Worm (Caenorhabditis elegans): ENCODE data around the gene C04E7.5.

C04E7.5 gene

DNA sequence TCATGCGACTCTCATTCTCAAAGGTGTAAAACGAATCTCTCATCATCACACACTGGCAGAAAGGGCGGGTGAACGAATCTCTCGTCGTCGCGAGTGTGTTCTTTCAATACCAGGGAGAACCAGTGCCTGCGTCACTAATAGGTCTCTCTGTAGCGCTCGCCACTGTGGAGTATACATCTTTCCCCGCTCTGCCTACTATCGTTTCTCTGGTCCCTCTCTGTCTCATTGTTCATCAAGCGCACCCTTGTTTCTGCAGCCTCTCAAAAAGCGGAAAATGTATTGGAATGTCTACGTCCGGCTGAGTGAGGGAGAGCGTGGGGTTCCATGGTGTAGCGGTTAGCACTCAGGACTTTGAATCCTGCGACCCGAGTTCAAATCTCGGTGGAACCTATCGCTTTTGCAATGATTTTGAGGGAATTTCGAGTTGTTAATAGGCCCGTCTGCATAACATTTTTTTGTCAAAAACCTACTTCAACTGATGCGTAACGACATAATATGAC is 49.5 kb downstream of the C04E7.5 start (continued):
- 0 out of 2 replicates have a peak, but pooled peaks have one; percentile 67 for TF ChIP-seq Y53G8AR.9 (GFP tag; conservative IDR thresholded peaks at IDR 0.05)
- TF ChIP-seq F57C9.4 (tag; optimal IDR thresholded peaks at IDR 0.05) = no peak
- no peak for TF ChIP-seq ets-4 (GFP tag; optimal IDR thresholded peaks at IDR 0.05)
- TF ChIP-seq mcd-1 (GFP tag; IDR thresholded peaks at IDR 0.05) = peak; percentile 83
- 0 out of 2 replicates have a peak, but pooled peaks have one; percentile 11 for TF ChIP-seq C17E4.6 (GFP tag; IDR thresholded peaks at IDR 0.05)
- no peak for TF ChIP-seq hlh-12 (tag; optimal IDR thresholded peaks at IDR 0.05)
- TF ChIP-seq F57A8.1 (GFP tag; optimal IDR thresholded peaks at IDR 0.05) = no peak
- no peak for TF ChIP-seq dpff-1 (tag; optimal IDR thresholded peaks at IDR 0.05)
- TF ChIP-seq F37B4.10 (GFP tag; IDR thresholded peaks at IDR 0.05) = 0 out of 2 replicates have a peak, but pooled peaks have one; percentile 5
- no peak for TF ChIP-seq mel-28 (tag; optimal IDR thresholded peaks at IDR 0.05; ENCODE audit: borderline replicate concordance)
- TF ChIP-seq lsy-27 (tag; optimal IDR thresholded peaks at IDR 0.05; ENCODE audit: borderline replicate concordance, insufficient read depth) = no peak
- TF ChIP-seq hmg-1.2 (GFP tag; IDR thresholded peaks at IDR 0.05) = peak; percentile 89
- peak; percentile 96 for TF ChIP-seq B0336.3 (GFP tag; IDR thresholded peaks at IDR 0.05)
- peak; percentile 86 for TF ChIP-seq lin-26 (GFP tag; IDR thresholded peaks at IDR 0.05)
- TF ChIP-seq tbp1 (GFP tag; optimal IDR thresholded peaks at IDR 0.05) = peak; percentile 96
- no peak for TF ChIP-seq lsl-1 (GFP tag; optimal IDR thresholded peaks at IDR 0.05)
- peak in 1 of 3 experiments; percentile 82 for TF ChIP-seq lin-35 (GFP tag; optimal IDR thresholded peaks at IDR 0.05)
- no peak for TF ChIP-seq madf-8 (GFP tag; conservative IDR thresholded peaks at IDR 0.05)
- TF ChIP-seq C06A6.2 (GFP tag; conservative IDR thresholded peaks at IDR 0.05) = peak; percentile 82; the same call in 1 of the 2 replicates
- TF ChIP-seq atf-7 (tag; optimal IDR thresholded peaks at IDR 0.05) = peak; percentile 91
- TF ChIP-seq fkh-3 (tag; optimal IDR thresholded peaks at IDR 0.05) = peak; percentile 78
- TF ChIP-seq cebp-1 (GFP tag; IDR thresholded peaks at IDR 0.05) = peak; percentile 61; the same call in 1 of the 2 replicates
- peak; percentile 91 for TF ChIP-seq cebp-1 (tag; optimal IDR thresholded peaks at IDR 0.05)
- TF ChIP-seq attf-5 (GFP tag; optimal IDR thresholded peaks at IDR 0.05) = peak; percentile 55
- TF ChIP-seq hrde-1 (tag; optimal IDR thresholded peaks at IDR 0.05; ENCODE audit: borderline replicate concordance) = peak; percentile 80
- peak; percentile 50 for TF ChIP-seq ztf-18 (tag; optimal IDR thresholded peaks at IDR 0.05)
- no peak for TF ChIP-seq ceh-100 (GFP tag; IDR thresholded peaks at IDR 0.05)
- TF ChIP-seq sdz-38 (tag; optimal IDR thresholded peaks at IDR 0.05) = no peak
- TF ChIP-seq aptf-3 (GFP tag; IDR thresholded peaks at IDR 0.05) = peak; percentile 92; the same call in 1 of the 2 replicates
- TF ChIP-seq aptf-2 (GFP tag; conservative IDR thresholded peaks at IDR 0.05) = no peak
- TF ChIP-seq snpc-3.4 (tag; optimal IDR thresholded peaks at IDR 0.05) = peak; percentile 31
- TF ChIP-seq ztf-6 (GFP tag; IDR thresholded peaks at IDR 0.05) = no peak
- TF ChIP-seq tlf-1 (GFP tag; optimal IDR thresholded peaks at IDR 0.05) = peak; percentile 69
- no peak for TF ChIP-seq T26A5.8 (tag; optimal IDR thresholded peaks at IDR 0.05)
- peak; percentile 46 to 84 for TF ChIP-seq rec-8 (tag; optimal IDR thresholded peaks at IDR 0.05)
- TF ChIP-seq pbrm-1 (GFP tag; IDR thresholded peaks at IDR 0.05) = peak; percentile 73; the same call in 1 of the 2 replicates
- peak; percentile 89 for TF ChIP-seq nfyb-1 (GFP tag; IDR thresholded peaks at IDR 0.05)
- TF ChIP-seq hsf-1 (GFP tag; IDR thresholded peaks at IDR 0.05) = no peak
- TF ChIP-seq hlh-26 (GFP tag; conservative IDR thresholded peaks at IDR 0.05) = no peak
- no peak for TF ChIP-seq ccch-3 (GFP tag; optimal IDR thresholded peaks at IDR 0.05)
- peak; percentile 76 for TF ChIP-seq somi-1 (GFP tag; optimal IDR thresholded peaks at IDR 0.05)
- peak; percentile 74 for TF ChIP-seq T07F8.4 (tag; optimal IDR thresholded peaks at IDR 0.05)

All from whole organism, young adult.